Fruit fly (Drosophila melanogaster) whole organism, embryonic: ENCODE results near the gene slif.

Source experiments
- B-H1 ChIP-seq: fragments of 200-800 bp; sonication (Bioruptor generic); IDR thresholded peaks from 3 replicates; pipeline ENCODE4 v1.3.6; 2022; ENCODE audit warnings: missing biosample characterization, missing genetic modification characterization
- CG10147 ChIP-seq: fragments of 200-800 bp; sonication (Bioruptor generic); optimal IDR thresholded peaks from 2 replicates; lab custom pipeline; 2019; ENCODE audit warnings: missing biosample characterization, mild to moderate bottlenecking, missing genetic modification characterization, moderate library complexity
- CG1024 ChIP-seq: fragments of 200-800 bp; sonication (Bioruptor generic); IDR thresholded peaks from 2 replicates; pipeline ENCODE4 v1.3.6; 2022; ENCODE audit warnings: missing biosample characterization, missing genetic modification characterization
- CG10321 ChIP-seq: fragments of 200-800 bp; sonication (Bioruptor generic); IDR thresholded peaks from 2 replicates; pipeline ENCODE4 v1.3.6; 2022; ENCODE audit warnings: missing biosample characterization, missing genetic modification characterization
- CG10979 ChIP-seq: fragments of 200-800 bp; sonication (Bioruptor generic); optimal IDR thresholded peaks from 2 replicates; lab custom pipeline; 2018; ENCODE audit warnings: missing biosample characterization, mild to moderate bottlenecking, missing genetic modification characterization, moderate library complexity
- CG11456 ChIP-seq: fragments of 200-800 bp; sonication (Bioruptor generic); IDR thresholded peaks from 3 replicates; pipeline ENCODE4 v1.3.6; 2022; ENCODE audit warnings: missing biosample characterization, missing genetic modification characterization
- CG13894 ChIP-seq: fragments of 200-800 bp; sonication (Bioruptor generic); optimal IDR thresholded peaks from 3 replicates; lab custom pipeline; 2018; ENCODE audit warnings: missing biosample characterization, mild to moderate bottlenecking, missing genetic modification characterization, moderate library complexity
- CG14860 ChIP-seq: fragments of 200-800 bp; sonication (Bioruptor generic); IDR thresholded peaks from 3 replicates; pipeline ENCODE4 v1.3.6; 2022; ENCODE audit warnings: missing biosample characterization, missing genetic modification characterization; ENCODE audit not compliant: partially characterized antibody
- CG16813 ChIP-seq: fragments of 200-800 bp; sonication (Bioruptor generic); IDR thresholded peaks from 3 replicates; pipeline ENCODE4 v1.3.6; 2022; ENCODE audit warnings: missing biosample characterization, missing genetic modification characterization; ENCODE audit not compliant: partially characterized antibody
- CG17829 ChIP-seq: fragments of 200-800 bp; optimal IDR thresholded peaks from 2 replicates; lab custom pipeline; 2019; ENCODE audit warnings: missing biosample characterization, mild to moderate bottlenecking, missing genetic modification characterization, moderate library complexity
- CG1832 ChIP-seq: fragments of 200-800 bp; sonication (Bioruptor generic); optimal IDR thresholded peaks from 2 replicates; lab custom pipeline; 2017; ENCODE audit warnings: missing biosample characterization, mild to moderate bottlenecking, missing genetic modification characterization, inconsistent platforms
- CG18476 ChIP-seq: fragments of 200-800 bp; sonication (Bioruptor generic); optimal IDR thresholded peaks from 2 replicates; lab custom pipeline; 2016; ENCODE audit warnings: missing biosample characterization, mild to moderate bottlenecking, missing genetic modification characterization
- CG18764 ChIP-seq: fragments of 200-800 bp; sonication (Bioruptor generic); optimal IDR thresholded peaks from 3 replicates; lab custom pipeline; 2016; ENCODE audit warnings: missing biosample characterization, missing genetic modification characterization
- CG2199 ChIP-seq: fragments of 200-800 bp; sonication (Bioruptor generic); IDR thresholded peaks from 3 replicates; pipeline ENCODE4 v1.3.6; 2022; ENCODE audit warnings: missing biosample characterization, missing genetic modification characterization
- CG2875 ChIP-seq: fragments of 200-800 bp; sonication (Bioruptor generic); optimal IDR thresholded peaks from 2 replicates; lab custom pipeline; 2017; ENCODE audit warnings: missing biosample characterization, mild to moderate bottlenecking, missing genetic modification characterization, missing genetic modification reagents
- CG2889 ChIP-seq: fragments of 200-800 bp; sonication (Bioruptor generic); IDR thresholded peaks from 3 replicates; pipeline ENCODE4 v1.3.6; 2022; ENCODE audit warnings: missing biosample characterization, missing genetic modification characterization
- CG31224 ChIP-seq: fragments of 200-800 bp; sonication (Bioruptor generic); IDR thresholded peaks from 2 replicates; pipeline ENCODE4 v1.3.6; 2022; ENCODE audit warnings: missing biosample characterization, missing genetic modification characterization
- CG34224 ChIP-seq: fragments of 200-800 bp; sonication (Bioruptor generic); IDR thresholded peaks from 3 replicates; pipeline ENCODE4 v1.3.6; 2022; ENCODE audit warnings: missing biosample characterization, missing genetic modification characterization; ENCODE audit not compliant: partially characterized antibody
- CG3726 ChIP-seq: fragments of 200-800 bp; sonication (Bioruptor generic); IDR thresholded peaks from 3 replicates; pipeline ENCODE4, ENCODE4 v1.3.6; 2022; ENCODE audit warnings: missing biosample characterization, missing genetic modification characterization
- CG4360 ChIP-seq: fragments of 200-800 bp; sonication (Bioruptor generic); IDR thresholded peaks from 2 replicates; pipeline ENCODE4 v1.3.6; 2022; ENCODE audit warnings: missing biosample characterization, missing genetic modification characterization
- CG4820 ChIP-seq: fragments of 200-800 bp; sonication (Bioruptor generic); optimal IDR thresholded peaks from 3 replicates; lab custom pipeline; 2016; ENCODE audit warnings: missing biosample characterization, missing genetic modification characterization
- CG8281 ChIP-seq: fragments of 200-800 bp; sonication (Bioruptor generic); optimal IDR thresholded peaks from 2 replicates; lab custom pipeline; 2018; ENCODE audit warnings: missing biosample characterization, mild to moderate bottlenecking, missing genetic modification characterization, moderate library complexity
- Deaf1 ChIP-seq: fragments of 200-800 bp; optimal IDR thresholded peaks from 3 replicates; lab custom pipeline; 2019; ENCODE audit warnings: missing biosample characterization, mild to moderate bottlenecking, missing genetic modification characterization, moderate library complexity
- E2f2 ChIP-seq: fragments of 200-800 bp; sonication (Bioruptor generic); IDR thresholded peaks from 2 replicates; pipeline ENCODE4 v1.3.6; 2022; ENCODE audit warnings: missing biosample characterization, missing genetic modification characterization
- GATAe ChIP-seq: fragments of 200-800 bp; sonication (Bioruptor generic); conservative IDR thresholded peaks from 2 replicates; pipeline ENCODE4 v1.3.6; 2022; ENCODE audit warnings: missing biosample characterization, missing genetic modification characterization
- Hand ChIP-seq: fragments of 200-800 bp; sonication (Bioruptor generic); optimal IDR thresholded peaks from 2 replicates; lab custom pipeline; 2017; ENCODE audit warnings: mild to moderate bottlenecking, missing biosample characterization, missing genetic modification reagents, missing genetic modification characterization
- Hmx ChIP-seq: fragments of 200-800 bp; sonication (Bioruptor generic); optimal IDR thresholded peaks from 2 replicates; lab custom pipeline; 2016; ENCODE audit warnings: missing biosample characterization, missing genetic modification characterization
- Lpt ChIP-seq: fragments of >200 bp; optimal IDR thresholded peaks from 2 replicates; lab custom pipeline; 2018; ENCODE audit warnings: missing biosample characterization, missing genetic modification characterization
- Mrtf ChIP-seq: fragments of 200-800 bp; sonication (Bioruptor generic); IDR thresholded peaks from 3 replicates; pipeline ENCODE4 v1.3.6; 2022; ENCODE audit warnings: missing biosample characterization, missing genetic modification characterization
- NFAT ChIP-seq: fragments of 200-800 bp; sonication (Bioruptor generic); IDR thresholded peaks from 2 replicates; pipeline ENCODE4 v1.3.6; 2022; ENCODE audit warnings: missing biosample characterization, missing genetic modification characterization
- Pdp1 ChIP-seq, 2 experiments: fragments of 200-800 bp; sonication (Bioruptor generic); optimal IDR thresholded peaks; 3 replicates each; lab custom pipeline; 2016; ENCODE audit warnings: missing biosample characterization in 2 of 2, missing genetic modification characterization in 2 of 2, mild to moderate bottlenecking in 1 of 2, moderate library complexity in 1 of 2
- Trl ChIP-seq, 3 experiments: fragments of >200 bp in 2 of 3; fragments of 200-800 bp in 1 of 3; sonication (Bioruptor generic) in 1 of 3; optimal IDR thresholded peaks; 2 replicates in 1 of 3; 3 replicates in 2 of 3; lab custom pipeline; 2016 to 2017; ENCODE audit warnings: missing biosample characterization in 1 of 3, missing genetic modification characterization in 1 of 3
- bigmax ChIP-seq: fragments of 200-800 bp; sonication (Bioruptor generic); optimal IDR thresholded peaks from 2 replicates; lab custom pipeline; 2018; ENCODE audit warnings: missing biosample characterization, mild to moderate bottlenecking, missing genetic modification characterization
- bsh ChIP-seq, 2 experiments: fragments of 200-800 bp; sonication (Bioruptor generic); optimal IDR thresholded peaks; 2 replicates each; lab custom pipeline; 2017 to 2018; ENCODE audit warnings: mild to moderate bottlenecking in 2 of 2, missing biosample characterization in 2 of 2, missing genetic modification characterization in 2 of 2, moderate library complexity in 1 of 2
- cato ChIP-seq: fragments of 200-800 bp; sonication (Bioruptor generic); optimal IDR thresholded peaks from 2 replicates; lab custom pipeline; 2016; ENCODE audit warnings: missing biosample characterization, missing genetic modification characterization, borderline replicate concordance
- corto ChIP-seq: fragments of 200-800 bp; sonication (Bioruptor generic); optimal IDR thresholded peaks from 2 replicates; lab custom pipeline; 2016; ENCODE audit warnings: missing biosample characterization, mild to moderate bottlenecking, missing genetic modification characterization, moderate library complexity
- crol ChIP-seq: fragments of 200-800 bp; sonication (Bioruptor generic); IDR thresholded peaks from 2 replicates; pipeline ENCODE4 v1.3.6; 2022; ENCODE audit warnings: missing biosample characterization, missing genetic modification characterization
- esg ChIP-seq: fragments of 200-800 bp; sonication (Bioruptor generic); conservative IDR thresholded peaks from 2 replicates; pipeline ENCODE4 v1.3.6; 2022; ENCODE audit warnings: missing biosample characterization, missing genetic modification characterization
- grn ChIP-seq: fragments of 200-800 bp; sonication (Bioruptor generic); optimal IDR thresholded peaks from 3 replicates; lab custom pipeline; 2017; ENCODE audit warnings: missing biosample characterization, missing genetic modification characterization
- inv ChIP-seq: fragments of 200-800 bp; sonication (Bioruptor generic); IDR thresholded peaks from 2 replicates; pipeline ENCODE4 v1.3.6; 2022; ENCODE audit warnings: missing biosample characterization, missing genetic modification characterization; ENCODE audit not compliant: partially characterized antibody
- pum ChIP-seq: fragments of 200-800 bp; sonication (Bioruptor generic); optimal IDR thresholded peaks from 2 replicates; lab custom pipeline; 2016; ENCODE audit warnings: missing biosample characterization, missing genetic modification characterization
- schlank ChIP-seq: fragments of 200-800 bp; sonication (Bioruptor generic); optimal IDR thresholded peaks from 2 replicates; lab custom pipeline; 2018; ENCODE audit warnings: missing biosample characterization, mild to moderate bottlenecking, missing genetic modification characterization
- sim ChIP-seq: fragments of 200-800 bp; sonication (Bioruptor generic); IDR thresholded peaks from 2 replicates; pipeline ENCODE4 v1.3.6; 2022; ENCODE audit warnings: missing biosample characterization, missing genetic modification characterization
- sr ChIP-seq: fragments of 200-800 bp; sonication (Bioruptor generic); IDR thresholded peaks from 3 replicates; pipeline ENCODE4 v1.3.6; 2022; ENCODE audit warnings: missing biosample characterization, missing genetic modification characterization
- unc-4 ChIP-seq: fragments of 200-800 bp; sonication (Bioruptor generic); IDR thresholded peaks from 2 replicates; pipeline ENCODE4 v1.3.6; 2022; ENCODE audit warnings: missing biosample characterization, missing genetic modification characterization; ENCODE audit not compliant: partially characterized antibody
- vnd ChIP-seq: fragments of 200-800 bp; sonication (Bioruptor generic); IDR thresholded peaks from 3 replicates; pipeline ENCODE4 v1.3.6; 2022; ENCODE audit warnings: missing biosample characterization, missing genetic modification characterization; ENCODE audit not compliant: partially characterized antibody

The slif gene

DNA sequence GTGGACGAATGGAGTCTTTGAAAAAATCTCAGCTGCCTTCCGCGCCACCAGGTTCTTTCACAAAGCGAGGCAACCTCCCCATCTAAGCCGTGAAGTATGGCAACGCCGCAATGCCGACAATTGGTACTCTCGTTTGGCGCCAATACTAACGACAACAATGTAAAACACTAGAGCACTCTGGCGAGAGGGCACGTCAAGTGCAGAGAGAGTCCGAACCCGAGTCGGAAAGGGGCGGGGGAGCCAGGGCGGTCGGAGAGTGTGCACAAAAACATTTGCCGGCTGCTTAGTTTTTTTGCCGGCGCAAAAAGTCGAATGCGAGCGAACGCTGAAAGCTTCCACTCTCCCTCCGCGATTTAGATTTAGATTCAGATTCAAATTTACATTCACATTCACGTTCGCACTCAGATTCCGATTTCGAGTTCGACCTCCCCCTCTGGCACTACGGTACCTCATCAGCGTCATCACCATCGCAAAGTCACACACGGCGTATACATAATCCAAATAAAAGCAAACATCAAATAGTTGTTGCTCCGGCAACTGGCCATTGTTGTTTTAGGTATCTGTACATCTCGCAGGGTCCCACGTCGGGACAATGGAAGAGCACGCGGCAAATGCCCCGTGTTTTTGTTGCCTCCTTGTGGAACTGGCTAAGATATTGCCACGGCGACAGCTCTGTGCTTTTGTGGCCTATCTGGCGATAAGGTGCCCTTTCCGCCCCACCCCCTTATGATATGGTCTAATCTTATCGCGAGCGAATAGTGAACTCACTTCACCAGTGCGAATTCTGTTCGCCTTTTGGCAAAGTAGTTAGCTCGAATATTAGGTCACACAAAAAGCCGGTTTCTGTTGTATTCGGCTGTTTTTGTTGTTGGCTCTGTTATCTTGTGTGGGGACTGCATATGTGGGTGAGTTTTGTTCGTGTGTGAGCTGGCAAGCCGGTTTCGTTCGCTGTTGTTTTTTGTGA lies 42.9 kb upstream of the slif start (continued):
- TF ChIP-seq grn (GFP tag; lab: Kevin White, UChicago) (peak; percentile 30), schlank (no peak), CG34224 (GFP tag; lab: Robert Waterston, UW) (0 out of 3 replicates have a peak, but pooled peaks have one; percentile 31), CG4360 (GFP tag; lab: Robert Waterston, UW) (peak; percentile 48; the same call in 1 of the 2 replicates), CG13894 (tag; lab: Kevin White, UChicago) (peak; percentile 77), CG31224 (GFP tag; lab: Robert Waterston, UW) (peak; percentile 53; the same call in 1 of the 2 replicates), unc-4 (no peak), CG8281 (tag; lab: Kevin White, UChicago) (no peak), CG2889 (GFP tag; lab: Robert Waterston, UW) (no peak), NFAT (0 out of 2 replicates have a peak, but pooled peaks have one; percentile 21), pum (GFP tag; lab: Kevin White, UChicago) (no peak), CG10147 (GFP tag; lab: Kevin White, UChicago) (peak; percentile 1), cato (GFP tag; lab: Kevin White, UChicago) (no peak), GATAe (GFP tag; lab: Robert Waterston, UW) (peak; percentile 99), CG1024 (no peak), CG4820 (GFP tag; lab: Kevin White, UChicago) (no peak), corto (GFP tag; lab: Kevin White, UChicago) (no peak), Lpt (GFP tag; lab: Kevin White, UChicago) (no peak), Deaf1 (peak; percentile 71), Hmx (GFP tag; lab: Kevin White, UChicago) (no peak), esg (no peak)

DNA sequence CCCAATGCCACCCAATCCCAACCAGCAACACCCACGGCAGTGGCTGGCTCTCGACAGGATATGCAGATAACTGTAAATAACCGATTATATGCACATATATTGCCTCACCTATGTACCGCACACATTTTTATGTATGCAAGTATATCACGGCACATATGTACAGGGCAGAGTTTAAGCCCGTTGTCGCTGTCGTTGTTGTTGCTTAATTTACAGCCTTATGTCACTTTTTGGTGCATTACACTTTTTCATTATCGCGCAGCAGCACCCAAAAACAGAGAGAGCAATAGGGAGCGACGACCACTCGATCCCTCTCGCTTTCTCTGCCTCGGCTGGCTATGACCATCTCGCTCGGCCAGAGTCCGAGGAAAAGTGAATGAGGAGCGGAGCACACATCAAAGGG lies 41.6 kb upstream of the slif start:
- no peak for TF ChIP-seq CG16813 (GFP tag; lab: Robert Waterston, UW)
- no peak for TF ChIP-seq CG10321 (GFP tag; lab: Robert Waterston, UW)
- no peak for TF ChIP-seq Mrtf
- no peak for TF ChIP-seq CG10979
- TF ChIP-seq B-H1 (GFP tag; lab: Robert Waterston, UW): no peak
- no peak for TF ChIP-seq CG2199 (GFP tag; lab: Robert Waterston, UW)
- no peak for TF ChIP-seq bigmax (GFP tag; lab: Kevin White, UChicago)
- no peak for TF ChIP-seq CG17829 (tag; lab: Kevin White, UChicago)
- peak in 1 of 2 experiments; percentile 48 for TF ChIP-seq Pdp1 (GFP tag; optimal IDR thresholded peaks at IDR 0.05; lab: Kevin White, UChicago)
- peak; percentile 46 for TF ChIP-seq CG1832 (GFP tag; lab: Kevin White, UChicago)
- no peak for TF ChIP-seq CG2875
- TF ChIP-seq vnd (GFP tag; lab: Robert Waterston, UW): no peak
- TF ChIP-seq, all 482 proteins: peak for 2

DNA sequence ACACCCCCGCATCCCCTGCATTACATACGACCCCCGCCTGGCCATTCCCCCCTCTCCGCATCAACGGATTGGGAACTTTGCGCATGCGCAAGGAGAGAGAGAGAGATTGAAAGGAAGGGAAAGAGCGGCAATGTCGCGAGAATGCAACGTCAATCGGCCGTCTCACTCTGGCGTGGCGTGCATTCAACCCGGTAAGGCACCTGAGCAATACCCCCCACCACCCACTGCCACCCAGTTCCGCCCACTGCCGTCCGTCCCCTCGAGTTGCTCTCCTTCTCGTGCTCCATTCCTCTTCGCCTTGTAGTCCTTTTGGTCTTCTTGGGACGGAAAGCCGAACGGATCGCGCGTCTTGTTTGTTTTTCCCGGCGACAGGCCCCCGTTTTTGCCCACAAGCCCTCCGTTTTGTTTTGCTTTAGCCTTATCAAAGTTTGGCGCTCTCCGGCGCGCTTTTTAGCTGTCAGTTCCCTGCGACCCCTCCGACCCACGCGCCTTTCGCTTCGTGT lies 41.1 kb upstream of the slif start:
- 0 out of 3 replicates have a peak, but pooled peaks have one; percentile 26 for TF ChIP-seq sr (GFP tag; lab: Robert Waterston, UW)
- TF ChIP-seq Hand: no peak
- TF ChIP-seq CG14860 (GFP tag; lab: Robert Waterston, UW): 0 out of 3 replicates have a peak, but pooled peaks have one; percentile 30
- TF ChIP-seq CG11456 (GFP tag; lab: Robert Waterston, UW): 0 out of 3 replicates have a peak, but pooled peaks have one; percentile 37
- TF ChIP-seq E2f2 (GFP tag; lab: Robert Waterston, UW): no peak
- TF ChIP-seq CG18476 (GFP tag; lab: Kevin White, UChicago): no peak
- peak; percentile 95 for TF ChIP-seq crol
- 0 out of 3 replicates have a peak, but pooled peaks have one; percentile 30 for TF ChIP-seq CG3726
- no peak for TF ChIP-seq sim (GFP tag; lab: Robert Waterston, UW)
- peak in 1 of 2 experiments; percentile 44 for TF ChIP-seq bsh (GFP tag; optimal IDR thresholded peaks at IDR 0.05; lab: Kevin White, UChicago)
- TF ChIP-seq Trl (optimal IDR thresholded peaks at IDR 0.05; lab: Kevin White, UChicago): peak; percentile 56 to 67
- TF ChIP-seq Trl (GFP tag; optimal IDR thresholded peaks at IDR 0.05; lab: Kevin White, UChicago): no peak
- no peak for TF ChIP-seq inv (GFP tag; lab: Robert Waterston, UW)
- TF ChIP-seq CG18764 (GFP tag; lab: Kevin White, UChicago): no peak
